Worm (Caenorhabditis elegans) whole organism, L4 larva: Measurements from ENCODE around the gene catp-8.

Experiments
- D1046.2 ChIP-seq: fragments of 200-800 bp; sonication (Bioruptor generic); IDR thresholded peaks from 2 replicates; pipeline ENCODE4 v1.3.6; 2022; ENCODE audit warnings: missing genetic modification characterization, missing compliant biosample characterization
- F49E8.2 ChIP-seq: sonication (generic microtip); optimal IDR thresholded peaks from 2 replicates; lab custom pipeline; 2016; ENCODE audit warnings: missing compliant biosample characterization, mild to moderate bottlenecking, missing genetic modification characterization, borderline replicate concordance
- R02D3.7 ChIP-seq: fragments of 150-350 bp; sonication (generic microtip); optimal IDR thresholded peaks from 3 replicates; lab custom pipeline; 2014; ENCODE audit warnings: missing biosample characterization, missing genetic modification characterization
- T20F7.1 ChIP-seq: fragments of 200-800 bp; sonication (Bioruptor generic); optimal IDR thresholded peaks from 2 replicates; lab custom pipeline; 2018; ENCODE audit warnings: mild to moderate bottlenecking, missing genetic modification characterization, missing compliant biosample characterization
- Y48G9A.11 ChIP-seq: fragments of 200-800 bp; sonication (Bioruptor generic); IDR thresholded peaks from 2 replicates; pipeline ENCODE4 v1.3.6; 2022; ENCODE audit warnings: missing genetic modification reagents, missing genetic modification characterization, missing compliant biosample characterization
- aha-1 ChIP-seq: fragments of 150-350 bp; peaks from one replicate; lab custom pipeline; 2014; ENCODE audit warnings: missing biosample characterization, missing genetic modification characterization
- aly-2 ChIP-seq: sonication (generic microtip); optimal IDR thresholded peaks from 2 replicates; lab custom pipeline; 2018; ENCODE audit warnings: missing biosample characterization, missing genetic modification characterization
- ama-1 ChIP-seq: fragments of 150-350 bp; optimal IDR thresholded peaks from 2 replicates; lab custom pipeline; 2014; ENCODE audit warnings: inconsistent platforms, mixed read lengths
- arid-1 ChIP-seq: fragments of 200-800 bp; sonication (Bioruptor generic); conservative IDR thresholded peaks from 2 replicates; pipeline ENCODE4 v1.3.6; 2022; ENCODE audit warnings: missing genetic modification reagents, missing genetic modification characterization, missing compliant biosample characterization
- attf-4 ChIP-seq: sonication (generic microtip); optimal IDR thresholded peaks from 3 replicates; lab custom pipeline; 2017; ENCODE audit warnings: missing biosample characterization, missing genetic modification characterization
- ceh-20 ChIP-seq: fragments of 200-800 bp; sonication (Bioruptor generic); IDR thresholded peaks from 2 replicates; pipeline ENCODE4 v1.3.6; 2022; ENCODE audit warnings: missing genetic modification reagents, missing genetic modification characterization, missing compliant biosample characterization
- ceh-62 ChIP-seq: sonication (generic microtip); optimal IDR thresholded peaks from 2 replicates; lab custom pipeline; 2017; ENCODE audit warnings: missing biosample characterization, missing genetic modification characterization
- cey-2 ChIP-seq: sonication (generic microtip); optimal IDR thresholded peaks from 3 replicates; lab custom pipeline; 2017; ENCODE audit warnings: missing genetic modification characterization, mild to moderate bottlenecking, missing compliant biosample characterization, antibody characterized with exemption, borderline replicate concordance; ENCODE audit not compliant: insufficient read depth
- ctbp-1 ChIP-seq: fragments of 200-800 bp; sonication (Bioruptor generic); IDR thresholded peaks from 2 replicates; pipeline ENCODE4 v1.3.6; 2022; ENCODE audit warnings: missing genetic modification reagents, missing genetic modification characterization, missing compliant biosample characterization
- daf-16 ChIP-seq, 3 experiments: sonication (generic microtip); optimal IDR thresholded peaks; 2 replicates each; lab custom pipeline; 2016 to 2017; ENCODE audit warnings: missing genetic modification characterization in 3 of 3, missing genetic modification reagents in 3 of 3, mild to moderate bottlenecking in 2 of 3, missing compliant biosample characterization in 2 of 3, missing biosample characterization in 1 of 3, moderate library complexity in 1 of 3
- daf-19 ChIP-seq: fragments of 200-800 bp; sonication (Bioruptor generic); conservative IDR thresholded peaks from 2 replicates; pipeline ENCODE4 v1.3.6; 2022; ENCODE audit warnings: missing genetic modification characterization, missing compliant biosample characterization
- daf-8 ChIP-seq: fragments of 200-800 bp; sonication (Bioruptor generic); IDR thresholded peaks from 2 replicates; pipeline ENCODE4 v1.3.6; 2022; ENCODE audit warnings: missing genetic modification characterization, missing compliant biosample characterization
- dmd-6 ChIP-seq: fragments of 200-800 bp; sonication (Bioruptor generic); IDR thresholded peaks from 2 replicates; pipeline ENCODE4 v1.3.6; 2022; ENCODE audit warnings: missing genetic modification reagents, missing genetic modification characterization, missing compliant biosample characterization
- dmd-8 ChIP-seq: fragments of 200-800 bp; sonication (Bioruptor generic); IDR thresholded peaks from 2 replicates; pipeline ENCODE4 v1.3.6; 2022; ENCODE audit warnings: missing genetic modification characterization, missing compliant biosample characterization
- dmd-9 ChIP-seq: fragments of 200-800 bp; sonication (Bioruptor generic); IDR thresholded peaks from 2 replicates; pipeline ENCODE4 v1.3.6; 2022; ENCODE audit warnings: missing genetic modification reagents, missing genetic modification characterization, missing compliant biosample characterization
- dve-1 ChIP-seq: sonication (generic microtip); optimal IDR thresholded peaks from 2 replicates; lab custom pipeline; 2017; ENCODE audit warnings: antibody characterized with exemption, mild to moderate bottlenecking, missing genetic modification characterization, missing compliant biosample characterization; ENCODE audit not compliant: insufficient read depth
- egl-43 ChIP-seq: fragments of 200-800 bp; sonication (Bioruptor generic); IDR thresholded peaks from 2 replicates; pipeline ENCODE4 v1.3.6; 2022; ENCODE audit warnings: missing genetic modification reagents, missing genetic modification characterization, missing compliant biosample characterization
- fos-1 ChIP-seq: fragments of 150-350 bp; optimal IDR thresholded peaks from 2 replicates; lab custom pipeline; 2014; ENCODE audit warnings: missing biosample characterization, missing genetic modification characterization
- hif-1 ChIP-seq, 2 experiments: sonication (generic microtip); optimal IDR thresholded peaks; 2 replicates each; lab custom pipeline; 2016 to 2017; ENCODE audit warnings: missing compliant biosample characterization in 2 of 2, missing genetic modification characterization in 2 of 2, missing genetic modification reagents in 2 of 2, missing genotype in 2 of 2, mild to moderate bottlenecking in 1 of 2
- hlh-11 ChIP-seq: fragments of 200-800 bp; sonication (Bioruptor generic); optimal IDR thresholded peaks from 2 replicates; lab custom pipeline; 2018; ENCODE audit warnings: mild to moderate bottlenecking, missing genetic modification characterization, missing compliant biosample characterization
- lin-1 ChIP-seq: fragments of 200-800 bp; sonication (Bioruptor generic); IDR thresholded peaks from 2 replicates; pipeline ENCODE4 v1.3.6; 2022; ENCODE audit warnings: missing genetic modification reagents, missing genetic modification characterization, missing compliant biosample characterization
- lin-13 ChIP-seq: fragments of 150-350 bp; optimal IDR thresholded peaks from 2 replicates; lab custom pipeline; 2014; ENCODE audit warnings: missing biosample characterization, missing genetic modification reagents, missing genetic modification characterization
- lin-38 ChIP-seq: fragments of 200-800 bp; sonication (Bioruptor generic); IDR thresholded peaks from 2 replicates; pipeline ENCODE4 v1.3.6; 2022; ENCODE audit warnings: missing genetic modification reagents, missing genetic modification characterization, missing compliant biosample characterization
- lsy-2 ChIP-seq, 2 experiments: fragments of 150-350 bp in 1 of 2; sonication (generic microtip) in 1 of 2; optimal IDR thresholded peaks; 2 replicates each; lab custom pipeline; 2014 to 2017; ENCODE audit warnings: missing biosample characterization in 2 of 2, missing genetic modification characterization in 2 of 2
- mdl-1 ChIP-seq, 2 experiments: fragments of 150-350 bp in 1 of 2; sonication (generic microtip) in 1 of 2; optimal IDR thresholded peaks; 2 replicates each; lab custom pipeline; 2014 to 2017; ENCODE audit warnings: missing biosample characterization in 2 of 2, missing genetic modification characterization in 2 of 2
- mep-1 ChIP-seq: fragments of 150-350 bp; sonication (generic microtip); optimal IDR thresholded peaks from 3 replicates; lab custom pipeline; 2014; ENCODE audit warnings: missing biosample characterization, missing genetic modification characterization
- mxl-3 ChIP-seq: fragments of 200-800 bp; sonication (Bioruptor generic); optimal IDR thresholded peaks from 2 replicates; lab custom pipeline; 2018; ENCODE audit warnings: mild to moderate bottlenecking, missing genetic modification characterization, missing compliant biosample characterization
- nhr-102 ChIP-seq: sonication (generic microtip); optimal IDR thresholded peaks from 2 replicates; lab custom pipeline; 2016; ENCODE audit warnings: mild to moderate bottlenecking, missing genetic modification characterization, moderate library complexity, missing compliant biosample characterization
- nhr-111 ChIP-seq: fragments of 200-800 bp; sonication (Bioruptor generic); optimal IDR thresholded peaks from 2 replicates; lab custom pipeline; 2018; ENCODE audit warnings: mild to moderate bottlenecking, missing genetic modification characterization, missing compliant biosample characterization
- nhr-41 ChIP-seq: fragments of 200-800 bp; sonication (Bioruptor generic); IDR thresholded peaks from 2 replicates; pipeline ENCODE4 v1.3.6; 2022; ENCODE audit warnings: missing genetic modification reagents, missing genetic modification characterization, missing compliant biosample characterization
- php-3 ChIP-seq: fragments of 200-800 bp; sonication (Bioruptor generic); IDR thresholded peaks from 2 replicates; pipeline ENCODE4 v1.3.6; 2022; ENCODE audit warnings: missing genetic modification reagents, missing genetic modification characterization, missing compliant biosample characterization
- pqm-1 ChIP-seq: sonication (generic microtip); optimal IDR thresholded peaks from 2 replicates; lab custom pipeline; 2017; ENCODE audit warnings: missing biosample characterization, missing genetic modification characterization
- rbr-2 ChIP-seq: sonication (generic microtip); optimal IDR thresholded peaks from 2 replicates; lab custom pipeline; 2016; ENCODE audit warnings: missing genotype, missing genetic modification characterization, missing compliant biosample characterization
- snpc-1.2 ChIP-seq: fragments of 200-800 bp; sonication (Bioruptor generic); IDR thresholded peaks from 2 replicates; pipeline ENCODE4 v1.3.6; 2022; ENCODE audit warnings: missing genetic modification reagents, missing genetic modification characterization, missing compliant biosample characterization
- snpc-4 ChIP-seq: fragments of 150-350 bp; optimal IDR thresholded peaks from 2 replicates; lab custom pipeline; 2014; ENCODE audit warnings: missing biosample characterization, missing genetic modification characterization
- spr-1 ChIP-seq: sonication (generic microtip); optimal IDR thresholded peaks from 2 replicates; lab custom pipeline; 2016; ENCODE audit warnings: mild to moderate bottlenecking, missing genetic modification characterization, missing compliant biosample characterization
- tra-1 ChIP-seq: fragments of 200-800 bp; sonication (Bioruptor generic); IDR thresholded peaks from 2 replicates; pipeline ENCODE4 v1.3.6; 2022; ENCODE audit warnings: missing genetic modification reagents, missing genetic modification characterization, missing compliant biosample characterization
- vab-7 ChIP-seq: fragments of 200-800 bp; sonication (Bioruptor generic); IDR thresholded peaks from 2 replicates; pipeline ENCODE4 v1.3.6; 2022; ENCODE audit warnings: missing genetic modification reagents, missing genetic modification characterization, missing compliant biosample characterization

catp-8 gene

ce11 chrIV:11479095-11479494 is at the start of gene catp-8:
Gene catp-8, minus strand, starts transcription at chrIV:11479251.
- TF ChIP-seq mep-1 (tag; lab: Kevin White, UChicago): peak; percentile 12
- TF ChIP-seq vab-7: no peak
- peak; percentile 69 for TF ChIP-seq T20F7.1 (GFP tag; lab: Kevin White, UChicago)
- peak; percentile 18 for TF ChIP-seq dve-1 (tag; lab: Kevin White, UChicago)
- TF ChIP-seq ama-1 (lab: Kevin White, UChicago): no peak
- TF ChIP-seq F49E8.2 (tag; lab: Kevin White, UChicago): peak; percentile 65
- 0 out of 2 replicates have a peak, but pooled peaks have one; percentile 49 for TF ChIP-seq ctbp-1 (GFP tag; lab: Robert Waterston, UW)
- peak; percentile 65; the same call in 1 of the 2 replicates for TF ChIP-seq arid-1
- TF ChIP-seq lin-13 (GFP tag; lab: Kevin White, UChicago): peak; percentile 61
- TF ChIP-seq lin-38: peak; percentile 46
- no peak for TF ChIP-seq nhr-41 (GFP tag; lab: Robert Waterston, UW)
- TF ChIP-seq ceh-20 (GFP tag; lab: Robert Waterston, UW): no peak
- TF ChIP-seq lsy-2 (tag; optimal IDR thresholded peaks at IDR 0.05; lab: Kevin White, UChicago): peak in 1 of 2 experiments; percentile 33
- no peak for TF ChIP-seq daf-16 (GFP tag; optimal IDR thresholded peaks at IDR 0.05; lab: Kevin White, UChicago)
- peak; percentile 34 for TF ChIP-seq daf-16 (tag; optimal IDR thresholded peaks at IDR 0.05; lab: Kevin White, UChicago)

- no peak for TF ChIP-seq attf-4 (tag; lab: Kevin White, UChicago)
- no peak for TF ChIP-seq rbr-2
- no peak for TF ChIP-seq daf-19 (GFP tag; lab: Robert Waterston, UW)
- peak; percentile 56 for TF ChIP-seq ama-1 (lab: Kevin White, UChicago)
- TF ChIP-seq aly-2 (tag; lab: Kevin White, UChicago): peak; percentile 52
- peak; percentile 47 for TF ChIP-seq aha-1 (tag; lab: Kevin White, UChicago)
- TF ChIP-seq hlh-11 (tag; lab: Kevin White, UChicago): no peak
- peak; percentile 67 for TF ChIP-seq mep-1 (tag; lab: Kevin White, UChicago)
- TF ChIP-seq, all 104 proteins: peak for 4
Observed at ce11 chrIV:11527752-11528151, 48.7 kb upstream of the catp-8 start, which contains the start of gene M04B2.2. Gene M04B2.2, plus strand, starts transcription at chrIV:11528052.

- TF ChIP-seq egl-43 (GFP tag; lab: Robert Waterston, UW) (0 out of 2 replicates have a peak, but pooled peaks have one; percentile 2), daf-8 (GFP tag; lab: Robert Waterston, UW) (no peak)
Observed at ce11 chrIV:11526189-11526588, 47.1 kb upstream of the catp-8 start.

ce11 chrIV:11524241-11524692 is 45.2 kb upstream of the catp-8 start, which contains the start of gene mep-1:
Gene mep-1, plus strand, starts transcription at chrIV:11524642.
- TF ChIP-seq fos-1 (tag; lab: Kevin White, UChicago) (no peak), aly-2 (tag; lab: Kevin White, UChicago) (no peak), tra-1 (no peak), Y48G9A.11 (GFP tag; lab: Robert Waterston, UW) (no peak), snpc-4 (tag; lab: Kevin White, UChicago) (no peak), R02D3.7 (peak; percentile 5), php-3 (no peak), dve-1 (tag; lab: Kevin White, UChicago) (peak; percentile 6), dmd-6 (peak; percentile 19), mep-1 (tag; lab: Kevin White, UChicago) (peak; percentile 97), cey-2 (tag; lab: Kevin White, UChicago) (no peak), ceh-62 (tag; lab: Kevin White, UChicago) (no peak), nhr-102 (tag; lab: Kevin White, UChicago) (no peak), hif-1 (tag; optimal IDR thresholded peaks at IDR 0.05; lab: Kevin White, UChicago) (peak in 1 of 2 experiments; percentile 14), mdl-1 (tag; optimal IDR thresholded peaks at IDR 0.05; lab: Kevin White, UChicago) (peak in 1 of 2 experiments; percentile 73), mxl-3 (peak; percentile 37), dmd-8 (GFP tag; lab: Robert Waterston, UW) (no peak), ctbp-1 (GFP tag; lab: Robert Waterston, UW) (peak; percentile 63), nhr-111 (GFP tag; lab: Kevin White, UChicago) (no peak), D1046.2 (GFP tag; lab: Robert Waterston, UW) (0 out of 2 replicates have a peak, but pooled peaks have one; percentile 66), ceh-20 (GFP tag; lab: Robert Waterston, UW) (no peak), pqm-1 (tag; lab: Kevin White, UChicago) (no peak), lin-13 (GFP tag; lab: Kevin White, UChicago) (peak; percentile 51), dmd-9 (GFP tag; lab: Robert Waterston, UW) (peak; percentile 58; the same call in 1 of the 2 replicates), lin-1 (no peak), spr-1 (tag; lab: Kevin White, UChicago) (no peak), snpc-1.2 (no peak)
